Worm (Caenorhabditis elegans) whole organism, early embryonic: ENCODE measurements around the gene natc-2.

Source experiments
- B0310.2 ChIP-seq: sonication (generic microtip); optimal IDR thresholded peaks from 2 replicates; lab custom pipeline; 2016; ENCODE audit warnings: mild to moderate bottlenecking, missing genetic modification characterization, missing compliant biosample characterization
- F13C5.2 ChIP-seq: sonication (generic microtip); optimal IDR thresholded peaks from 2 replicates; lab custom pipeline; 2017; ENCODE audit warnings: mild to moderate bottlenecking, missing genetic modification characterization, inconsistent platforms, missing compliant biosample characterization
- ama-1 ChIP-seq: fragments of 150-350 bp; optimal IDR thresholded peaks from 2 replicates; lab custom pipeline; 2014
- ceh-13 ChIP-seq: fragments of 200-800 bp; sonication (Bioruptor generic); optimal IDR thresholded peaks from 2 replicates; lab custom pipeline; 2018; ENCODE audit warnings: mild to moderate bottlenecking, missing genetic modification characterization, missing compliant biosample characterization
- ceh-36 ChIP-seq: sonication (generic microtip); optimal IDR thresholded peaks from 2 replicates; lab custom pipeline; 2016; ENCODE audit warnings: missing genetic modification characterization, inconsistent platforms, missing compliant biosample characterization
- flt-1 ChIP-seq: fragments of 200-800 bp; sonication (Bioruptor generic); IDR thresholded peaks from 2 replicates; pipeline ENCODE4 v1.3.6; 2022; ENCODE audit warnings: missing genetic modification characterization, missing compliant biosample characterization
- hmg-4 ChIP-seq: fragments of 200-800 bp; sonication (Bioruptor generic); optimal IDR thresholded peaks from 2 replicates; lab custom pipeline; 2018; ENCODE audit warnings: mild to moderate bottlenecking, missing genetic modification characterization, missing compliant biosample characterization
- hnd-1 ChIP-seq: sonication (generic microtip); optimal IDR thresholded peaks from 2 replicates; lab custom pipeline; 2016; ENCODE audit warnings: missing genetic modification characterization, missing compliant biosample characterization
- scrt-1 ChIP-seq: fragments of 200-800 bp; sonication (Bioruptor generic); IDR thresholded peaks from 2 replicates; pipeline ENCODE4 v1.3.6; 2022; ENCODE audit warnings: missing genetic modification characterization, missing compliant biosample characterization
- tbx-37 ChIP-seq: fragments of 200-800 bp; sonication (Bioruptor generic); conservative IDR thresholded peaks from 2 replicates; pipeline ENCODE4 v1.3.6; 2022; ENCODE audit warnings: missing genetic modification reagents, missing genetic modification characterization, missing compliant biosample characterization

DNA sequence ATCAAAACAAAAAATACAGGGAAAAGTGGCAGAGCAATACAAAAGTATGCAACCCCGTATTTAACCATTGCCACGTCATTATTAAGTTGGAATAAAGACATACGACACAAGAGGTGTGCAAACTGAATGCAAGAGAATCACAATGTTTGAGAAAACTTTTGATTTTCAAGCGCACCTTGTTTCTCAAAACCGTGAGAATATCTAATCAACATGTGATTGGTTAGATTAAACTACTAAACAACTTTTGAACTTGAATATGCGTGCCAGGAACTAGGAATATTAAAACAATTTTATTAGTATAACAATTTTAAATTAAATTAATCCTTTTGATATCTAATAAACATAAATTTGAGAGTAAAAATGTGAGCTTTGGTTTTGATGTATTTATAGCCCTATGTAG lies 14.4 kb upstream of the natc-2 start, which contains the start of gene srt-70:
- TF ChIP-seq flt-1 (no peak), ceh-13 (no peak), ama-1 (no peak), ceh-36 (tag; lab: Kevin White, UChicago) (no peak), tbx-37 (GFP tag; lab: Robert Waterston, UW) (no peak), B0310.2 (tag; lab: Kevin White, UChicago) (no peak), hnd-1 (tag; lab: Kevin White, UChicago) (no peak), F13C5.2 (tag; lab: Kevin White, UChicago) (no peak), scrt-1 (GFP tag; lab: Robert Waterston, UW) (no peak), hmg-4 (no peak)
